Worm (Caenorhabditis elegans): ENCODE data around the gene oxy-4.

The oxy-4 gene

ce11 chrIII:5106893-5107471 is 51.6 kb downstream of the oxy-4 start, which contains the start of gene dpy-17:
Gene dpy-17, plus strand, starts transcription at chrIII:5107330.
- TF ChIP-seq nhr-84 (tag; optimal IDR thresholded peaks at IDR 0.05) (no peak), efl-3 (GFP tag; optimal IDR thresholded peaks at IDR 0.05) (no peak), C34B4.2 (tag; optimal IDR thresholded peaks at IDR 0.05) (no peak), nhr-76 (tag; optimal IDR thresholded peaks at IDR 0.05) (no peak), nhr-237 (tag; optimal IDR thresholded peaks at IDR 0.05) (no peak), sup-37 (GFP tag; optimal IDR thresholded peaks at IDR 0.05) (no peak), egl-13 (tag; optimal IDR thresholded peaks at IDR 0.05) (no peak), blmp-1 (tag; optimal IDR thresholded peaks at IDR 0.05) (no peak), swsn-7 (tag; optimal IDR thresholded peaks at IDR 0.05) (no peak), mef-2 (tag; optimal IDR thresholded peaks at IDR 0.05) (no peak), fkh-8 (tag; optimal IDR thresholded peaks at IDR 0.05) (no peak), F16B12.6 (tag; optimal IDR thresholded peaks at IDR 0.05) (no peak), unc-30 (tag; optimal IDR thresholded peaks at IDR 0.05) (no peak), vab-15 (tag; optimal IDR thresholded peaks at IDR 0.05) (no peak), ceh-8 (GFP tag; optimal IDR thresholded peaks at IDR 0.05) (no peak)

ce11 chrIII:5105485-5105884 is 53.1 kb downstream of the oxy-4 start:
- TF ChIP-seq mep-1 (tag; optimal IDR thresholded peaks at IDR 0.05) (no peak), lin-14 (GFP tag; optimal IDR thresholded peaks at IDR 0.05) (no peak), hlh-4 (tag; optimal IDR thresholded peaks at IDR 0.05) (no peak), grh-1 (GFP tag; IDR thresholded peaks at IDR 0.05) (no peak)
